Worm (Caenorhabditis elegans): ENCODE data around the gene F08F3.6.

Gene F08F3.6

DNA sequence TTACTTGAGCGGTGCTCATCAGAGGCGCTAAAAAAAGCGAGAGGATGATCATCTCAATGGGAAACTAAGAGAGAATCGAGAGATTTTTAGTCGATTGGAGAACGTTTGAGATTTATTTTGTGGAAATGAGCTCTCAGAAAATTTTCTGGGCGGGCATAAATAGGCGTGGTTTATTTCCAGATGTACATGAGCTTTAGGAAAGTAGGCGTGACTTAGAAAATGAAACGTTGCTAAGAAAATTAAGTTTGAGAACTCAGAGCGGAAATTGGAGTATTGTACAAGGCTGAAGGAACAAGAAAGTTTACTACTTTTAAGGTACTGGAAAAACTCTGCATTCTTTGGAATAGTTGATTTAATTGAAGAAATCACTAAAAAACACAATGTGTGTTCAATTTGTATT, 51.1 kb downstream of the F08F3.6 start, which contains the start of gene T09D3.9:
Gene T09D3.9 (minus strand): TSS at position 101 of the 400 bp plus-strand sequence.
- TF ChIP-seq mdl-1 (tag; optimal IDR thresholded peaks at IDR 0.05): no peak
- no peak for TF ChIP-seq peb-1 (tag; optimal IDR thresholded peaks at IDR 0.05)
- TF ChIP-seq unc-62 (GFP tag; optimal IDR thresholded peaks at IDR 0.05): no peak
- TF ChIP-seq fos-1 (tag; optimal IDR thresholded peaks at IDR 0.05): no peak
- no peak for TF ChIP-seq nhr-23 (tag; optimal IDR thresholded peaks at IDR 0.05)
- no peak for TF ChIP-seq lin-39 (tag; optimal IDR thresholded peaks at IDR 0.05)
- TF ChIP-seq gmeb-1 (tag; optimal IDR thresholded peaks at IDR 0.05): no peak
- no peak for TF ChIP-seq skn-1 (tag; optimal IDR thresholded peaks at IDR 0.05)
- no peak for TF ChIP-seq ceh-82 (tag; optimal IDR thresholded peaks at IDR 0.05)
- no peak for TF ChIP-seq F13H6.1 (tag; optimal IDR thresholded peaks at IDR 0.05)
- no peak for TF ChIP-seq sma-9 (GFP tag; optimal IDR thresholded peaks at IDR 0.05)
- no peak for TF ChIP-seq sma-9 (tag; optimal IDR thresholded peaks at IDR 0.05)
- TF ChIP-seq ama-1 (optimal IDR thresholded peaks at IDR 0.05): no peak
- no peak for TF ChIP-seq ztf-4 (tag; optimal IDR thresholded peaks at IDR 0.05)
- TF ChIP-seq sem-4 (tag; optimal IDR thresholded peaks at IDR 0.05): no peak
- TF ChIP-seq nhr-129 (tag; optimal IDR thresholded peaks at IDR 0.05): no peak
- TF ChIP-seq mbf-1 (tag; optimal IDR thresholded peaks at IDR 0.05): no peak
- no peak for TF ChIP-seq ceh-16 (tag; optimal IDR thresholded peaks at IDR 0.05)

All from whole organism, L2 larva.